Fruit fly (Drosophila melanogaster) whole organism, adult: Measurements from ENCODE around the gene CG43773.

Experiments used
- CG11617 ChIP-seq: fragments of 200-800 bp; sonication (Bioruptor generic); optimal IDR thresholded peaks from 2 replicates; lab custom pipeline; 2017; ENCODE audit warnings: mild to moderate bottlenecking, missing biosample characterization, missing genetic modification reagents, missing genetic modification characterization
- CG7045 ChIP-seq: fragments of 200-800 bp; sonication (Bioruptor generic); optimal IDR thresholded peaks from 2 replicates; lab custom pipeline; 2017; ENCODE audit warnings: missing biosample characterization, mild to moderate bottlenecking, missing genetic modification characterization
- tj ChIP-seq: fragments of 200-800 bp; sonication (Bioruptor generic); optimal IDR thresholded peaks from 3 replicates; lab custom pipeline; 2017; ENCODE audit warnings: missing biosample characterization, mild to moderate bottlenecking, missing genetic modification characterization, moderate library complexity

DNA sequence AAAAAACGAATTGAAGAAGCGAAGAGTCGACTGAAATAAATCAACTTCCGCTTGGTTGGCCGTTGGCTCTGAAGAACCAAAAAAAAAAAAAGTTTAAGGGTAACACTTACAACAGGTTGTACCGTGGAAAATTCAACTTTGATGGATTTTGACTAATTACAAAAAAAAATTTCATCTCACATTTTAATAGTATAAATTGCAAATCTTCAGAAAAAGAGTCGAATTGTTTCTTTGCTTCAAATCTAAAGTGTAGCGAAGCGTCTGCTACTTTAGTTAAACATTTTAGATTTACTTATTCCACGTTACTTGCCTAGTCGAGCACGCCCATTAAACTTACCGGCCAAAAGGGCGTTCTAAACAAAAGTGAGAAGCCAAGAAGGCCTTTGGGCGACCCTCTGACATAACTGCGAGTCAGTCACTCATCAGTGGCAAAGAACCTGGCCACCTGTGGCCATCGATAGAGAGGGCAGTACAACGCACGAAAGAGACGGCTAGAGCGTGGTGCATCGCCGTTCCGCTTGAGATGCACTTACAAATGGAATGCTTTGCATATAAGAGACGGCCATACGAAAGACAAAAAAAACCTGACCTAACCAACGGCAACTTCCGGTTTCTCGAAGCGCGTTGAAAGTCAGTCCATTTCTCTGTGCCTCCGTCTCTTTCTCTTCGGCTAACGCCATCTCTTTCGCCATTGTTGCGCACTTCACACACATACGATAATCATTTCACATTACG is 14.3 kb downstream of the CG43773 start:
- TF ChIP-seq CG7045 (GFP tag; lab: Kevin White, UChicago): no peak
- no peak for TF ChIP-seq CG11617
- no peak for TF ChIP-seq tj (GFP tag; lab: Kevin White, UChicago)
